Fruit fly (Drosophila melanogaster) whole organism, wandering third instar larva: ENCODE results near the gene Ppt2.

Source experiments
- Abd-B ChIP-seq: fragments of >200 bp; optimal IDR thresholded peaks from 2 replicates; lab custom pipeline; 2017; ENCODE audit warnings: missing biosample characterization, missing genetic modification characterization
- CG32264 ChIP-seq: fragments of 200-800 bp; sonication (Bioruptor generic); optimal IDR thresholded peaks from 2 replicates; lab custom pipeline; 2016; ENCODE audit warnings: missing biosample characterization, missing genetic modification characterization
- CG9705 ChIP-seq: fragments of 200-800 bp; sonication (Bioruptor generic); optimal IDR thresholded peaks from 2 replicates; lab custom pipeline; 2018; ENCODE audit warnings: missing biosample characterization, mild to moderate bottlenecking, missing genetic modification characterization
- CrebA ChIP-seq: fragments of 200-800 bp; sonication (Bioruptor generic); optimal IDR thresholded peaks from 2 replicates; lab custom pipeline; 2016; ENCODE audit warnings: missing biosample characterization, mild to moderate bottlenecking, missing genetic modification characterization, borderline replicate concordance
- Dfd ChIP-seq: fragments of >200 bp; optimal IDR thresholded peaks from 2 replicates; lab custom pipeline; 2017; ENCODE audit warnings: missing biosample characterization, missing genetic modification characterization
- Dif ChIP-seq: fragments of 200-275, 200-300 bp; sonication (Bioruptor generic); optimal IDR thresholded peaks from 2 replicates; lab custom pipeline; 2018; ENCODE audit warnings: missing biosample characterization, missing genetic modification characterization; ENCODE audit not compliant: partially characterized antibody
- GATAd ChIP-seq: sonication (Bioruptor generic); optimal IDR thresholded peaks from 2 replicates; lab custom pipeline; 2016; ENCODE audit warnings: missing biosample characterization, missing genetic modification characterization
- HLH106 ChIP-seq: fragments of 200-800 bp; optimal IDR thresholded peaks from 3 replicates; lab custom pipeline; 2019; ENCODE audit warnings: missing biosample characterization, mild to moderate bottlenecking, missing genetic modification characterization, moderate library complexity
- Hnf4 ChIP-seq: fragments of 200-800 bp; sonication (Bioruptor generic); optimal IDR thresholded peaks from 2 replicates; lab custom pipeline; 2016; ENCODE audit warnings: missing biosample characterization, mild to moderate bottlenecking, missing genetic modification characterization
- Hr78 ChIP-seq: fragments of >200 bp; optimal IDR thresholded peaks from 2 replicates; lab custom pipeline; 2017; ENCODE audit warnings: missing biosample characterization, missing genetic modification characterization
- Hr83 ChIP-seq: fragments of 200-300 bp; sonication (Bioruptor generic); optimal IDR thresholded peaks from 2 replicates; lab custom pipeline; 2016; ENCODE audit warnings: missing biosample characterization, mild to moderate bottlenecking, missing genetic modification characterization, moderate library complexity; ENCODE audit not compliant: poor library complexity, severe bottlenecking
- Jra ChIP-seq: sonication (Bioruptor generic); optimal IDR thresholded peaks from 2 replicates; lab custom pipeline; 2016; ENCODE audit warnings: missing biosample characterization, missing genetic modification characterization
- Mio ChIP-seq: sonication (Bioruptor generic); optimal IDR thresholded peaks from 2 replicates; lab custom pipeline; 2016; ENCODE audit warnings: missing biosample characterization, missing genetic modification characterization
- Myc ChIP-seq: fragments of >200 bp; optimal IDR thresholded peaks from 2 replicates; lab custom pipeline; 2017
- N ChIP-seq: fragments of >200 bp; optimal IDR thresholded peaks from 2 replicates; lab custom pipeline; 2018; ENCODE audit warnings: missing biosample characterization, missing external identifiers, missing genetic modification characterization
- OdsH ChIP-seq: fragments of 200-800 bp; sonication (Bioruptor generic); optimal IDR thresholded peaks from 2 replicates; lab custom pipeline; 2016; ENCODE audit warnings: missing biosample characterization, mild to moderate bottlenecking, missing genetic modification characterization
- Rel ChIP-seq, 2 experiments: fragments of 200-800 bp; sonication (Bioruptor generic) in 1 of 2; optimal IDR thresholded peaks; 2 replicates in 1 of 2; 3 replicates in 1 of 2; lab custom pipeline; 2016 to 2019; ENCODE audit warnings: mild to moderate bottlenecking in 2 of 2, missing biosample characterization in 2 of 2, missing genetic modification characterization in 2 of 2, moderate library complexity in 1 of 2
- Sp1 ChIP-seq: fragments of 200-800 bp; sonication (Bioruptor generic); optimal IDR thresholded peaks from 3 replicates; lab custom pipeline; 2019; ENCODE audit warnings: missing biosample characterization, mild to moderate bottlenecking, missing genetic modification characterization, moderate library complexity
- br ChIP-seq: fragments of 200-800 bp; sonication (Bioruptor generic); optimal IDR thresholded peaks from 2 replicates; lab custom pipeline; 2016; ENCODE audit warnings: missing biosample characterization, missing genetic modification characterization
- brk ChIP-seq: fragments of 200-800 bp; sonication (Bioruptor generic); optimal IDR thresholded peaks from 2 replicates; lab custom pipeline; 2016; ENCODE audit warnings: missing biosample characterization, mild to moderate bottlenecking, missing genetic modification characterization
- dmrt93B ChIP-seq: fragments of 200-800 bp; sonication (Bioruptor generic); optimal IDR thresholded peaks from 2 replicates; lab custom pipeline; 2018; ENCODE audit warnings: missing biosample characterization, mild to moderate bottlenecking, missing genetic modification characterization
- dsf ChIP-seq: sonication (Bioruptor generic); optimal IDR thresholded peaks from 2 replicates; lab custom pipeline; 2016; ENCODE audit warnings: missing biosample characterization, missing genetic modification characterization, borderline replicate concordance
- ey ChIP-seq: fragments of 200-800 bp; sonication (Bioruptor generic); optimal IDR thresholded peaks from 2 replicates; lab custom pipeline; 2016; ENCODE audit warnings: missing biosample characterization, missing genetic modification characterization
- foxo ChIP-seq, 2 experiments: fragments of 200-800 bp; sonication (Bioruptor generic); optimal IDR thresholded peaks; 2 replicates in 1 of 2; 3 replicates in 1 of 2; lab custom pipeline; 2016 to 2017; ENCODE audit warnings: missing biosample characterization in 2 of 2, missing genetic modification characterization in 2 of 2
- h ChIP-seq: fragments of 200-800 bp; sonication (Bioruptor generic); optimal IDR thresholded peaks from 3 replicates; lab custom pipeline; 2016; ENCODE audit warnings: missing biosample characterization, mild to moderate bottlenecking, missing genetic modification characterization
- jim ChIP-seq: fragments of 175-275, 200-325 bp; sonication (Bioruptor generic); optimal IDR thresholded peaks from 2 replicates; lab custom pipeline; 2016; ENCODE audit warnings: missing biosample characterization, mild to moderate bottlenecking, missing genetic modification characterization
- lola ChIP-seq: fragments of >200 bp; optimal IDR thresholded peaks from 2 replicates; lab custom pipeline; 2017; ENCODE audit warnings: missing biosample characterization, missing genetic modification characterization
- pan ChIP-seq: fragments of >200 bp; optimal IDR thresholded peaks from 2 replicates; lab custom pipeline; 2017
- psq ChIP-seq: fragments of 200-800 bp; sonication (Bioruptor generic); optimal IDR thresholded peaks from 3 replicates; lab custom pipeline; 2017; ENCODE audit warnings: missing biosample characterization, mild to moderate bottlenecking, missing genetic modification characterization, moderate library complexity
- rgr ChIP-seq: fragments of 200-800 bp; sonication (Bioruptor generic); optimal IDR thresholded peaks from 3 replicates; lab custom pipeline; 2016; ENCODE audit warnings: missing biosample characterization, mild to moderate bottlenecking, missing genetic modification characterization
- sage ChIP-seq: fragments of 200-800 bp; sonication (Bioruptor generic); optimal IDR thresholded peaks from 2 replicates; lab custom pipeline; 2016; ENCODE audit warnings: missing biosample characterization, mild to moderate bottlenecking, missing genetic modification characterization
- sv ChIP-seq: fragments of 200-800 bp; sonication (Bioruptor generic); optimal IDR thresholded peaks from 3 replicates; lab custom pipeline; 2016; ENCODE audit warnings: missing biosample characterization, missing genetic modification characterization
- tai ChIP-seq: sonication (Bioruptor generic); optimal IDR thresholded peaks from 2 replicates; lab custom pipeline; 2016; ENCODE audit warnings: missing biosample characterization, missing genetic modification characterization
- usp ChIP-seq: fragments of >200 bp; optimal IDR thresholded peaks from 2 replicates; lab custom pipeline; 2017; ENCODE audit warnings: missing biosample characterization, missing genetic modification characterization
- woc ChIP-seq: sonication (Bioruptor generic); optimal IDR thresholded peaks from 2 replicates; lab custom pipeline; 2016; ENCODE audit warnings: missing biosample characterization, mild to moderate bottlenecking, missing genetic modification characterization

Ppt2 gene

DNA sequence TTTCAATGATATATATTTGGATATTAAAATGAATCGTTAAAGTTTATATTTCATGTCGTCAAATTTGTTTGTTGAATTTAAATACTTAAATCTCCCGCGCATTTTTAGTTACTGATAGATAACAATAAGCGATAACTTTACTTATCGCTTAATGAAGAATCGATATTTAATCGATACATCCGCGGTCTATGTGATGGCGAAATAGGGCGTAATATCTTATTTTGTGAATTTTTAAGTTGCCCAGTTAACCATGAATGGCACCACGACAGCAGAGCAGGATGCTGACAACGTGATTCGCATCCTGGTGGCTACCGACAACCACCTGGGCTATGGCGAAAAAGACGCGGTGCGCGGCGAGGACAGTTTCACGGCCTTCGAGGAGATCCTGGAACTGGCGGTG, 1.8 kb downstream of the Ppt2 start, which contains the start of gene mre11:
mre11 (plus strand) TSS at position 161 of the 400 bp plus-strand sequence.
- TF ChIP-seq Dfd (GFP tag; lab: Kevin White, UChicago) = no peak
- TF ChIP-seq CrebA (GFP tag; lab: Kevin White, UChicago) = no peak
- TF ChIP-seq Hnf4 = no peak
- no peak for TF ChIP-seq sage (GFP tag; lab: Kevin White, UChicago)
- TF ChIP-seq Jra = no peak
- TF ChIP-seq OdsH (GFP tag; lab: Kevin White, UChicago) = no peak
- no peak for TF ChIP-seq N (GFP tag; lab: Kevin White, UChicago)
- TF ChIP-seq CG9705 (GFP tag; lab: Kevin White, UChicago) = no peak
- TF ChIP-seq usp (GFP tag; lab: Kevin White, UChicago) = no peak
- TF ChIP-seq Myc (lab: Kevin White, UChicago) = no peak
- TF ChIP-seq Hr78 = no peak
- no peak for TF ChIP-seq Dif
- TF ChIP-seq br (GFP tag; lab: Kevin White, UChicago) = no peak
- no peak for TF ChIP-seq Abd-B (GFP tag; lab: Kevin White, UChicago)
- TF ChIP-seq, all 38 proteins: peak for 0

DNA sequence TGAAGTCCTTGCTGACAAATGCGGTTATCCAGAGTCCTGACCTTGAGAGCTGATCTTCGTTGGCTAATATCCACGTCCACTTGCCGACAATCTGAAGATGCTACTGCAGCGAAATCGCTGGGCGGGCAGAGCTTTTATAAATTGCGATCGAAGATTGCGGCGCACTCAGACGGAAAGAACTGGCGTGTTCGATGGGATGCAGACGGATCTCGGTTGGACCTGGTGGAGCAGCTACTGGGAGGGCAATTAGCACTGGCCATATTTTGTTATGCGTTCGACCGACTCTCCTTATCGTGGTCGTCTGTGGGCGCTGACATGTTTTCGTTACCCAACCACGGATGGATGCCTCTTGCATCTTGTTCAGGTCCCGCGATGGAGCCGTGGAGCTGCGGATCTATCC, 5.5 kb downstream of the Ppt2 start, which contains the start of gene Osi21:
Osi21 (minus strand) TSS at position 101 of the 400 bp plus-strand sequence.
- TF ChIP-seq woc (GFP tag; lab: Kevin White, UChicago) (no peak), Sp1 (GFP tag; lab: Kevin White, UChicago) (no peak), dsf (GFP tag; lab: Kevin White, UChicago) (no peak), CG32264 (GFP tag; lab: Kevin White, UChicago) (no peak), Hr83 (GFP tag; lab: Kevin White, UChicago) (no peak), rgr (GFP tag; lab: Kevin White, UChicago) (no peak), Myc (lab: Kevin White, UChicago) (no peak), brk (GFP tag; lab: Kevin White, UChicago) (no peak), lola (GFP tag; lab: Kevin White, UChicago) (no peak), ey (GFP tag; lab: Kevin White, UChicago) (no peak), Abd-B (GFP tag; lab: Kevin White, UChicago) (no peak), Rel (GFP tag; optimal IDR thresholded peaks at IDR 0.05; lab: Kevin White, UChicago) (no peak), Rel (tag; optimal IDR thresholded peaks at IDR 0.05; lab: Kevin White, UChicago) (no peak)

DNA sequence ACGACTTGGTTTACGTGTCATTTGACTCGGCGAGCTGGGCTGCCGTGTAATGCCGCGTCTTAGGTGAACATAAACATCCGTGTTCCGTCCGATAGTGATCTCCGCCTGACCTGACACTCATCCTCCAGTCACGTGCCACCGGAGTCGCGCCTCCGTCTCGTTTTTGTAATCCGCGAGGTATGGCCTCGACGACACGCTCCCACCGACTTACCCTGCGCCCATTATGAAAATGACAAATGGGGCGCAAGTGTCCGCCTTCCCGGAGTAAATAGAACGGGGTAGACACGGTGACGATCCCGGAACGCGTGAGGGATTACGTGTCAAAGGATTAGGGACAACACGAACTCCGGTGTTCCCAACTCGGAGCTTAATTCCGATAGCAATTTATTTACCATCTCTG, 15.7 kb downstream of the Ppt2 start:
- TF ChIP-seq tai (GFP tag; lab: Kevin White, UChicago) (no peak), Hr78 (no peak), dsf (GFP tag; lab: Kevin White, UChicago) (no peak)

DNA sequence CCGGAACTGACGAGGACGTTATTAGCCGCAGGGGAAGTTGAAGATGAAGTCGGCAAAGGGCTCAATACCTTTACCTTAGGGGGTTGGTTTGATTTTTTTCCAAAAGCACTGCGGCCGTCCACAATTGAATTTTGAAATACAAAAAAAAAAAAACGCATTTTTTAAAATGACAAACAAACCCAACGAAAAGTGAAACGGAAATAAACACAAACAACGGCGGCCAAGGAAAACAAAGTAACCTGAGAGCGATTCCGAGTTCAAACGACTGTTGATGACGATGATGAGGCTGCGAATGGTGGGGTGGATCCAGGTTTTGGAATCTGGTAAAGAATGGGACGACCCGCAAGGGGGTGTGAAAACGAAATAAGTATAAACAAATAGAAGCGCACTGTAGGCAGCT, 16.4 kb downstream of the Ppt2 start:
- TF ChIP-seq lola (GFP tag; lab: Kevin White, UChicago) = no peak

DNA sequence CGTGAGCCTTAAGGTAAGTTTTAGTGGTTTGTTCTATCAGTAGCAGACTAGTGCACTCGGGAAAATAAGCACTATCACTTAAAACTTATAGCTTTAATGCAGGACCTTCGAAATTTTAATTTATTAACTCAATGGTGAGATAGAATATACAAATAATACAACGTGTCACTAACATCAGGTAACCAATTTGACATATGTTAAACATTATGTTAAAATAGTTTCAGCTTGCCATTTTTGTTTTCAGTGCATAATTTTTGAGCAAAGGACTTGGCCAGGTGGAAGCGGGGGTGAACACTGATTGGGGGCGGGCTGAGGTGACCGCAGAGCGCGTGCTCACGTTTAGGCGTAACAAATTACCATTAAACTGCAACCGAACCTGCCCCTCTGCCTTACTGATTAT, 22.4 kb downstream of the Ppt2 start:
- TF ChIP-seq br (GFP tag; lab: Kevin White, UChicago) = no peak
- TF ChIP-seq dsf (GFP tag; lab: Kevin White, UChicago) = no peak
- no peak for TF ChIP-seq GATAd (GFP tag; lab: Kevin White, UChicago)
- no peak for TF ChIP-seq HLH106
- no peak for TF ChIP-seq woc (GFP tag; lab: Kevin White, UChicago)
- no peak for TF ChIP-seq Myc (lab: Kevin White, UChicago)
- TF ChIP-seq sv (GFP tag; lab: Kevin White, UChicago) = no peak
- TF ChIP-seq sage (GFP tag; lab: Kevin White, UChicago) = no peak
- no peak for TF ChIP-seq dmrt93B (GFP tag; lab: Kevin White, UChicago)

DNA sequence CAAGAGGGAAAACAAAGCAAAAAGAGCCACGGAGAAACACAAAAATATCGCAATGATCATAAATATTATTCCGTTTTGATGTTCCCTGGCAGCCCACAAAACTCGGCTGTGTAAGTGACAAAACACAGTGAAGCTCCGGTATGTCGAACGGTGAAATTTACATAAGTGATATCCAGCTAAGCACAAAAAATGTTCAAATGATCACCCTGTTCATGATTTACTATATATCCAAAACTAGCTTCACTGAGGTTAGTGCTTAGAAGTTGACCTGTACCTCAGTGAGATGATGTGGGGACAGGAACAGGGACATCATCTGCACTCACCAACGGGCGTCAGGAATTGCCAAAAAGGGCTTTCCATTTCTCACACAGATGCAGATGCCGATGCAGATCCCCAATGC, 26.0 kb downstream of the Ppt2 start:
- TF ChIP-seq Abd-B (GFP tag; lab: Kevin White, UChicago) (no peak), Dif (no peak), N (GFP tag; lab: Kevin White, UChicago) (no peak), psq (GFP tag; lab: Kevin White, UChicago) (peak; percentile 71), dmrt93B (GFP tag; lab: Kevin White, UChicago) (peak; percentile 47), usp (GFP tag; lab: Kevin White, UChicago) (no peak), Hr78 (no peak), Rel (GFP tag; optimal IDR thresholded peaks at IDR 0.05; lab: Kevin White, UChicago) (no peak), Rel (tag; optimal IDR thresholded peaks at IDR 0.05; lab: Kevin White, UChicago) (peak; percentile 14), brk (GFP tag; lab: Kevin White, UChicago) (peak; percentile 65), sv (GFP tag; lab: Kevin White, UChicago) (no peak), Jra (peak; percentile 48), HLH106 (peak; percentile 83), jim (no peak), Dfd (GFP tag; lab: Kevin White, UChicago) (no peak), tai (GFP tag; lab: Kevin White, UChicago) (peak; percentile 77), CrebA (GFP tag; lab: Kevin White, UChicago) (peak; percentile 10), h (GFP tag; lab: Kevin White, UChicago) (peak; percentile 83), Mio (GFP tag; lab: Kevin White, UChicago) (no peak), CG9705 (GFP tag; lab: Kevin White, UChicago) (peak; percentile 58), sage (GFP tag; lab: Kevin White, UChicago) (peak; percentile 75), dsf (GFP tag; lab: Kevin White, UChicago) (no peak), GATAd (GFP tag; lab: Kevin White, UChicago) (peak; percentile 46), pan (no peak), woc (GFP tag; lab: Kevin White, UChicago) (peak; percentile 65), Sp1 (GFP tag; lab: Kevin White, UChicago) (peak; percentile 75), lola (GFP tag; lab: Kevin White, UChicago) (no peak), foxo (GFP tag; optimal IDR thresholded peaks at IDR 0.05; lab: Kevin White, UChicago) (peak in 1 of 2 experiments; percentile 81), Hnf4 (peak; percentile 82)
